Worm (Caenorhabditis elegans): Measurements from ENCODE around the gene spp-11.

spp-11 gene

DNA sequence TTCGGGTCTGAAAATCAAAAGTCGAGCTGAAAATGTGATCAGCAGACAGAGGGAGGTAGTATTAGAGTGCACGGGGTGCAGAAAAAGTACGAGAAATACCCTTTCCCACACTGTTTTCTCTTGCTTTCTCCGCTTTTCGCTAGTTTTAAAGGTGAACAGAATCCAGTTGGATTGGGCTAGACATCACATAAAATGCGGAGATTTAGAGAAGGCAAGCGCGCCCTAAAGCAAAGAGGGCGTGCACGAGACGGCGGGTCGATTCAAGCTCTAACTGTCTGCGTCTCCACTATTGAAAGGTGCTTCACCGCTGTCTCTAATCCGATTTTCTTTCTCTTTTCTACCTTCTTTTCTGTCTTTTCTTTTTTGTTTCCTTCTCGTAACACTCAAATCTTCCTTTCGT, 37.1 kb downstream of the spp-11 start:
- TF ChIP-seq ceh-48 (tag; optimal IDR thresholded peaks at IDR 0.05) (peak; percentile 48), hlh-8 (tag; optimal IDR thresholded peaks at IDR 0.05) (no peak), ets-4 (tag; optimal IDR thresholded peaks at IDR 0.05) (peak; percentile 52), npax-4 (tag; optimal IDR thresholded peaks at IDR 0.05) (no peak), ceh-45 (GFP tag; IDR thresholded peaks at IDR 0.05) (no peak), unc-55 (GFP tag; optimal IDR thresholded peaks at IDR 0.05) (peak; percentile 86), ceh-31 (tag; optimal IDR thresholded peaks at IDR 0.05) (peak; percentile 78), unc-42 (tag; optimal IDR thresholded peaks at IDR 0.05) (peak; percentile 96), sdc-2 (tag; optimal IDR thresholded peaks at IDR 0.05) (no peak), tbx-2 (tag; optimal IDR thresholded peaks at IDR 0.05) (peak; percentile 71), hlh-30 (tag; optimal IDR thresholded peaks at IDR 0.05; ENCODE audit: insufficient read depth) (peak; percentile 98), pax-1 (tag; optimal IDR thresholded peaks at IDR 0.05) (peak; percentile 79), ceh-30 (tag; optimal IDR thresholded peaks at IDR 0.05) (no peak), ref-2 (tag; optimal IDR thresholded peaks at IDR 0.05) (peak; percentile 40), nfya-1 (tag; optimal IDR thresholded peaks at IDR 0.05) (peak; percentile 75), ceh-18 (tag; optimal IDR thresholded peaks at IDR 0.05) (peak; percentile 64), dve-1 (tag; optimal IDR thresholded peaks at IDR 0.05) (peak; percentile 63), hlh-15 (tag; optimal IDR thresholded peaks at IDR 0.05) (no peak), rnt-1 (tag; optimal IDR thresholded peaks at IDR 0.05) (peak; percentile 26), pha-4 (tag; optimal IDR thresholded peaks at IDR 0.05) (no peak), gmeb-2 (tag; optimal IDR thresholded peaks at IDR 0.05) (no peak), eyg-1 (tag; optimal IDR thresholded peaks at IDR 0.05) (peak; percentile 0)

DNA sequence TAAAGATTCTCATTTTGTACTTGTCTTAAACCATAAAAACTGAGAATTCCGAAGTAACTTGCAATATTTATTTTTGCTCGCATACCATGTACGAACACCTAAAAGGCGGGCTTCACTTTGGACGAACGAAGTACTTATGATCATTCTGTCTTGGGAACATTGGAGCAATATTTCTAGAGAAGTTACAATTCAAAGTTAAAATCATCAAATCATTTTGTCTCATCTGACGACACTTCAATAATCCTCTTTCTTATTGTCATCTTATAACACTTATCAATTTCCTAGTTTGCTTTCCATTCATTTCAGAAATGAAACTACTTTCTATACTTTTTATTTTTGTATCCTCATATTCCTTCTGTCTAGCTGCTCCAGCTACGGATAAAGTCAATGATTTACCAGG, 40.5 kb downstream of the spp-11 start, which contains the start of gene ctsa-4.1:
Gene ctsa-4.1 (plus strand): TSS at position 301 of the 400 bp plus-strand sequence.
- TF ChIP-seq ceh-6 (GFP tag; optimal IDR thresholded peaks at IDR 0.05) (no peak), unc-3 (GFP tag; conservative IDR thresholded peaks at IDR 0.05) (no peak), unc-3 (tag; optimal IDR thresholded peaks at IDR 0.05) (no peak), tbx-2 (tag; optimal IDR thresholded peaks at IDR 0.05) (no peak), dmd-4 (tag; optimal IDR thresholded peaks at IDR 0.05; ENCODE audit: borderline replicate concordance) (no peak), fkh-10 (GFP tag; optimal IDR thresholded peaks at IDR 0.05) (no peak), nhr-11 (tag; optimal IDR thresholded peaks at IDR 0.05) (no peak), pha-4 (tag; optimal IDR thresholded peaks at IDR 0.05) (no peak), hlh-8 (tag; optimal IDR thresholded peaks at IDR 0.05) (no peak), ets-4 (tag; optimal IDR thresholded peaks at IDR 0.05) (no peak), ceh-2 (tag; optimal IDR thresholded peaks at IDR 0.05) (no peak), pros-1 (tag; optimal IDR thresholded peaks at IDR 0.05) (no peak), tbx-7 (tag; optimal IDR thresholded peaks at IDR 0.05) (no peak), ama-1 (optimal IDR thresholded peaks at IDR 0.05) (no peak)

- no peak for TF ChIP-seq K02D7.2 (tag; optimal IDR thresholded peaks at IDR 0.05)
- TF ChIP-seq ceh-34 (tag; optimal IDR thresholded peaks at IDR 0.05): no peak
- no peak for TF ChIP-seq pros-1 (tag; optimal IDR thresholded peaks at IDR 0.05)
- TF ChIP-seq hlh-6 (tag; optimal IDR thresholded peaks at IDR 0.05): no peak
- TF ChIP-seq fax-1 (tag; optimal IDR thresholded peaks at IDR 0.05): no peak
- TF ChIP-seq syd-9 (tag; optimal IDR thresholded peaks at IDR 0.05): no peak
- TF ChIP-seq hlh-30 (tag; optimal IDR thresholded peaks at IDR 0.05; ENCODE audit: insufficient read depth): no peak
- TF ChIP-seq ceh-6 (GFP tag; optimal IDR thresholded peaks at IDR 0.05): no peak
- TF ChIP-seq ceh-2 (tag; optimal IDR thresholded peaks at IDR 0.05): no peak
- no peak for TF ChIP-seq tbx-7 (tag; optimal IDR thresholded peaks at IDR 0.05)
- no peak for TF ChIP-seq ztf-16 (tag; optimal IDR thresholded peaks at IDR 0.05)
- no peak for TF ChIP-seq C08G9.2 (tag; optimal IDR thresholded peaks at IDR 0.05)
- TF ChIP-seq hlh-8 (tag; optimal IDR thresholded peaks at IDR 0.05): no peak
- no peak for TF ChIP-seq unc-55 (GFP tag; optimal IDR thresholded peaks at IDR 0.05)
- TF ChIP-seq C38D4.7 (GFP tag; optimal IDR thresholded peaks at IDR 0.05): no peak
Measured at ce11 chrII:6365237-6365815, 41.9 kb downstream of the spp-11 start, which contains the start of the genes ani-2 and clec-88. ani-2 (minus strand) TSS chrII:6365367. clec-88 (plus strand) TSS chrII:6365722.

Measured in whole organism, late embryonic.